Worm (Caenorhabditis elegans) whole organism, late embryonic: ENCODE data around the gene rike-1.

ENCODE experiments used
- Y22D7AL.16 ChIP-seq: sonication (generic microtip); optimal IDR thresholded peaks from 2 replicates; lab custom pipeline; 2016; ENCODE audit warnings: missing genetic modification characterization, missing compliant biosample characterization
- ceh-6 ChIP-seq: fragments of 200-800 bp; sonication (Bioruptor generic); optimal IDR thresholded peaks from 2 replicates; lab custom pipeline; 2018; ENCODE audit warnings: mild to moderate bottlenecking, missing genetic modification characterization, missing compliant biosample characterization
- che-1 ChIP-seq: sonication (generic microtip); optimal IDR thresholded peaks from 2 replicates; lab custom pipeline; 2016; ENCODE audit warnings: mild to moderate bottlenecking, missing genetic modification characterization, missing compliant biosample characterization
- dmd-4 ChIP-seq: sonication (generic microtip); optimal IDR thresholded peaks from 2 replicates; lab custom pipeline; 2016; ENCODE audit warnings: borderline replicate concordance, missing genetic modification characterization, missing compliant biosample characterization
- elt-2 ChIP-seq: sonication (generic microtip); optimal IDR thresholded peaks from 2 replicates; lab custom pipeline; 2016; ENCODE audit warnings: missing genetic modification reagents, missing genetic modification characterization, missing compliant biosample characterization
- fkh-10 ChIP-seq: fragments of 150-350 bp; optimal IDR thresholded peaks from 2 replicates; lab custom pipeline; 2014; ENCODE audit warnings: missing biosample characterization, missing genetic modification reagents, missing genetic modification characterization
- hlh-6 ChIP-seq: sonication (generic microtip); optimal IDR thresholded peaks from 2 replicates; lab custom pipeline; 2016; ENCODE audit warnings: missing genotype, missing genetic modification characterization, missing compliant biosample characterization
- madf-2 ChIP-seq: sonication (generic microtip); optimal IDR thresholded peaks from 2 replicates; lab custom pipeline; 2017; ENCODE audit warnings: missing genetic modification characterization, missing compliant biosample characterization
- mec-3 ChIP-seq: sonication (generic microtip); optimal IDR thresholded peaks from 2 replicates; lab custom pipeline; 2016; ENCODE audit warnings: borderline replicate concordance, missing genetic modification characterization, missing compliant biosample characterization
- nhr-11 ChIP-seq: fragments of 150-350 bp; optimal IDR thresholded peaks from 2 replicates; lab custom pipeline; 2014; ENCODE audit warnings: missing biosample characterization, missing genetic modification characterization
- odd-2 ChIP-seq: sonication (generic microtip); optimal IDR thresholded peaks from 2 replicates; lab custom pipeline; 2017; ENCODE audit warnings: antibody characterized with exemption, mild to moderate bottlenecking, missing genetic modification characterization, missing compliant biosample characterization
- unc-86 ChIP-seq: sonication (generic microtip); optimal IDR thresholded peaks from 2 replicates; lab custom pipeline; 2016; ENCODE audit warnings: missing genetic modification characterization, missing compliant biosample characterization

ce11 chrV:14576745-14577373 lies 31.2 kb upstream of the rike-1 start:
- TF ChIP-seq Y22D7AL.16 (tag; lab: Kevin White, UChicago) (no peak), mec-3 (tag; lab: Kevin White, UChicago) (no peak), dmd-4 (no peak), madf-2 (tag; lab: Kevin White, UChicago) (no peak), elt-2 (tag; lab: Kevin White, UChicago) (no peak), nhr-11 (tag; lab: Kevin White, UChicago) (no peak), unc-86 (tag; lab: Kevin White, UChicago) (no peak), odd-2 (no peak), ceh-6 (GFP tag; lab: Kevin White, UChicago) (no peak), che-1 (tag; lab: Kevin White, UChicago) (no peak), hlh-6 (no peak), fkh-10 (GFP tag; lab: Kevin White, UChicago) (no peak)
